Worm (Caenorhabditis elegans) whole organism, early embryonic: ENCODE data around the gene sas-1.
A peak's percentile ranks its signal among the peaks of the same experiment; 100 is the strongest.

Experiments used
- B0310.2 ChIP-seq: sonication (generic microtip); optimal IDR thresholded peaks from 2 replicates; lab custom pipeline; 2016; ENCODE audit warnings: mild to moderate bottlenecking, missing genetic modification characterization, missing compliant biosample characterization
- F13C5.2 ChIP-seq: sonication (generic microtip); optimal IDR thresholded peaks from 2 replicates; lab custom pipeline; 2017; ENCODE audit warnings: mild to moderate bottlenecking, missing genetic modification characterization, inconsistent platforms, missing compliant biosample characterization
- aly-1 ChIP-seq: sonication (generic microtip); optimal IDR thresholded peaks from 2 replicates; lab custom pipeline; 2016; ENCODE audit warnings: missing genetic modification characterization, missing compliant biosample characterization
- ama-1 ChIP-seq: fragments of 150-350 bp; optimal IDR thresholded peaks from 2 replicates; lab custom pipeline; 2014
- ceh-13 ChIP-seq: fragments of 200-800 bp; sonication (Bioruptor generic); optimal IDR thresholded peaks from 2 replicates; lab custom pipeline; 2018; ENCODE audit warnings: mild to moderate bottlenecking, missing genetic modification characterization, missing compliant biosample characterization
- ceh-36 ChIP-seq: sonication (generic microtip); optimal IDR thresholded peaks from 2 replicates; lab custom pipeline; 2016; ENCODE audit warnings: missing genetic modification characterization, inconsistent platforms, missing compliant biosample characterization
- ets-7 ChIP-seq: sonication (generic microtip); optimal IDR thresholded peaks from 2 replicates; lab custom pipeline; 2016; ENCODE audit warnings: missing genotype, missing genetic modification characterization, missing compliant biosample characterization
- flt-1 ChIP-seq: fragments of 200-800 bp; sonication (Bioruptor generic); IDR thresholded peaks from 2 replicates; pipeline ENCODE4 v1.3.6; 2022; ENCODE audit warnings: missing genetic modification characterization, missing compliant biosample characterization
- hmbx-1 ChIP-seq: sonication (generic microtip); optimal IDR thresholded peaks from 2 replicates; lab custom pipeline; 2016; ENCODE audit warnings: mild to moderate bottlenecking, missing genetic modification characterization, missing compliant biosample characterization
- hmg-4 ChIP-seq: fragments of 200-800 bp; sonication (Bioruptor generic); optimal IDR thresholded peaks from 2 replicates; lab custom pipeline; 2018; ENCODE audit warnings: mild to moderate bottlenecking, missing genetic modification characterization, missing compliant biosample characterization
- hnd-1 ChIP-seq: sonication (generic microtip); optimal IDR thresholded peaks from 2 replicates; lab custom pipeline; 2016; ENCODE audit warnings: missing genetic modification characterization, missing compliant biosample characterization
- pes-1 ChIP-seq: fragments of 200-800 bp; sonication (Bioruptor generic); IDR thresholded peaks from 2 replicates; pipeline ENCODE4 v1.3.6; 2022; ENCODE audit warnings: missing genetic modification reagents, missing genetic modification characterization, missing compliant biosample characterization
- scrt-1 ChIP-seq: fragments of 200-800 bp; sonication (Bioruptor generic); IDR thresholded peaks from 2 replicates; pipeline ENCODE4 v1.3.6; 2022; ENCODE audit warnings: missing genetic modification characterization, missing compliant biosample characterization
- sea-1 ChIP-seq: fragments of 200-800 bp; sonication (Bioruptor generic); conservative IDR thresholded peaks from 2 replicates; pipeline ENCODE4 v1.3.6; 2022; ENCODE audit warnings: missing genetic modification characterization, missing compliant biosample characterization
- tbx-11 ChIP-seq: fragments of 200-800 bp; sonication (Bioruptor generic); IDR thresholded peaks from 2 replicates; pipeline ENCODE4 v1.3.6; 2022; ENCODE audit warnings: missing genetic modification characterization, missing compliant biosample characterization
- tbx-37 ChIP-seq: fragments of 200-800 bp; sonication (Bioruptor generic); conservative IDR thresholded peaks from 2 replicates; pipeline ENCODE4 v1.3.6; 2022; ENCODE audit warnings: missing genetic modification reagents, missing genetic modification characterization, missing compliant biosample characterization
- tra-4 ChIP-seq: sonication (generic microtip); optimal IDR thresholded peaks from 2 replicates; lab custom pipeline; 2017; ENCODE audit warnings: missing genetic modification characterization, missing compliant biosample characterization

The sas-1 gene

ce11 chrIII:12699194-12699593, at the start of gene sas-1:
sas-1 (plus strand) TSS chrIII:12699494.
- TF ChIP-seq scrt-1 (GFP tag; lab: Robert Waterston, UW), result no peak
- no peak for TF ChIP-seq ama-1
- TF ChIP-seq ets-7, result no peak
- TF ChIP-seq hmbx-1 (tag; lab: Kevin White, UChicago), result no peak
- no peak for TF ChIP-seq aly-1 (tag; lab: Kevin White, UChicago)
- no peak for TF ChIP-seq tbx-37
- TF ChIP-seq flt-1 (GFP tag; lab: Robert Waterston, UW), result no peak
- no peak for TF ChIP-seq sea-1 (GFP tag; lab: Robert Waterston, UW)
- TF ChIP-seq tbx-11 (GFP tag; lab: Robert Waterston, UW), result no peak
- TF ChIP-seq B0310.2 (tag; lab: Kevin White, UChicago), result no peak
- TF ChIP-seq ceh-36, result no peak
- TF ChIP-seq tra-4 (tag; lab: Kevin White, UChicago), result no peak
- no peak for TF ChIP-seq pes-1

ce11 chrIII:12651946-12652345, 47.3 kb upstream of the sas-1 start:
- TF ChIP-seq hnd-1 (tag; lab: Kevin White, UChicago) (no peak), tra-4 (tag; lab: Kevin White, UChicago) (no peak), hmg-4 (GFP tag; lab: Kevin White, UChicago) (no peak), ceh-36 (no peak), pes-1 (no peak), ama-1 (no peak), sea-1 (GFP tag; lab: Robert Waterston, UW) (no peak), flt-1 (GFP tag; lab: Robert Waterston, UW) (no peak), tbx-37 (no peak), ets-7 (no peak), ceh-13 (GFP tag; lab: Kevin White, UChicago) (no peak)

ce11 chrIII:12652609-12653008, 46.7 kb upstream of the sas-1 start:
- TF ChIP-seq scrt-1 (GFP tag; lab: Robert Waterston, UW) (no peak), hmg-4 (GFP tag; lab: Kevin White, UChicago) (no peak), flt-1 (GFP tag; lab: Robert Waterston, UW) (no peak), ceh-13 (GFP tag; lab: Kevin White, UChicago) (no peak), tra-4 (tag; lab: Kevin White, UChicago) (no peak), ets-7 (no peak), hnd-1 (tag; lab: Kevin White, UChicago) (no peak), B0310.2 (tag; lab: Kevin White, UChicago) (no peak), tbx-11 (GFP tag; lab: Robert Waterston, UW) (no peak), hmbx-1 (tag; lab: Kevin White, UChicago) (no peak), ceh-36 (no peak), tbx-37 (no peak)

- TF ChIP-seq hmbx-1 (tag; lab: Kevin White, UChicago), result no peak
- TF ChIP-seq pes-1, result no peak
- TF ChIP-seq ceh-13 (GFP tag; lab: Kevin White, UChicago), result no peak
Observed at ce11 chrIII:12658649-12659048, 40.6 kb upstream of the sas-1 start.

ce11 chrIII:12662186-12662585, 37.1 kb upstream of the sas-1 start, which contains the start of gene tpst-1:
tpst-1 (minus strand) TSS chrIII:12662286.
- no peak for TF ChIP-seq hnd-1 (tag; lab: Kevin White, UChicago)
- no peak for TF ChIP-seq F13C5.2
- TF ChIP-seq ama-1, result no peak
- TF ChIP-seq sea-1 (GFP tag; lab: Robert Waterston, UW), result no peak
- no peak for TF ChIP-seq ceh-36
- TF ChIP-seq hmg-4 (GFP tag; lab: Kevin White, UChicago), result no peak
- TF ChIP-seq scrt-1 (GFP tag; lab: Robert Waterston, UW), result no peak
- no peak for TF ChIP-seq B0310.2 (tag; lab: Kevin White, UChicago)
- TF ChIP-seq ets-7, result no peak
- TF ChIP-seq pes-1, result no peak
- TF ChIP-seq aly-1 (tag; lab: Kevin White, UChicago), result no peak
- no peak for TF ChIP-seq tra-4 (tag; lab: Kevin White, UChicago)
- TF ChIP-seq hmbx-1 (tag; lab: Kevin White, UChicago), result no peak
- no peak for TF ChIP-seq flt-1 (GFP tag; lab: Robert Waterston, UW)
- no peak for TF ChIP-seq tbx-37
- TF ChIP-seq tbx-11 (GFP tag; lab: Robert Waterston, UW), result no peak
- no peak for TF ChIP-seq ceh-13 (GFP tag; lab: Kevin White, UChicago)

ce11 chrIII:12668821-12669220, 30.5 kb upstream of the sas-1 start:
- TF ChIP-seq tra-4 (tag; lab: Kevin White, UChicago) (no peak), sea-1 (GFP tag; lab: Robert Waterston, UW) (no peak), hmg-4 (GFP tag; lab: Kevin White, UChicago) (no peak), hnd-1 (tag; lab: Kevin White, UChicago) (no peak), ets-7 (no peak), flt-1 (GFP tag; lab: Robert Waterston, UW) (no peak), ceh-13 (GFP tag; lab: Kevin White, UChicago) (no peak), pes-1 (no peak), tbx-11 (GFP tag; lab: Robert Waterston, UW) (no peak), ama-1 (no peak), scrt-1 (GFP tag; lab: Robert Waterston, UW) (no peak), tbx-37 (no peak), aly-1 (tag; lab: Kevin White, UChicago) (no peak), ceh-36 (no peak), B0310.2 (tag; lab: Kevin White, UChicago) (no peak)

- TF ChIP-seq tra-4 (tag; lab: Kevin White, UChicago) (no peak), tbx-37 (peak; percentile 54), ets-7 (no peak), hnd-1 (tag; lab: Kevin White, UChicago) (peak; percentile 11), tbx-11 (GFP tag; lab: Robert Waterston, UW) (no peak), hmg-4 (GFP tag; lab: Kevin White, UChicago) (no peak), aly-1 (tag; lab: Kevin White, UChicago) (no peak), flt-1 (GFP tag; lab: Robert Waterston, UW) (no peak), pes-1 (peak; percentile 30; the same call in 1 of the 2 replicates), hmbx-1 (tag; lab: Kevin White, UChicago) (no peak), ceh-36 (no peak), B0310.2 (tag; lab: Kevin White, UChicago) (no peak), ama-1 (no peak), ceh-13 (GFP tag; lab: Kevin White, UChicago) (no peak), scrt-1 (GFP tag; lab: Robert Waterston, UW) (no peak), F13C5.2 (no peak), sea-1 (GFP tag; lab: Robert Waterston, UW) (no peak)
Observed at ce11 chrIII:12673382-12673970, 25.8 kb upstream of the sas-1 start, which contains the start of the genes taf-7.2 and elpc-2. taf-7.2 (minus strand) TSS chrIII:12673423. elpc-2 (plus strand) TSS chrIII:12673677.
